Worm (Caenorhabditis elegans) whole organism, L1 larva: ENCODE measurements around the gene C01G6.3.

ENCODE experiments used
- C04F5.9 ChIP-seq: sonication (generic microtip); optimal IDR thresholded peaks from 2 replicates; lab custom pipeline; 2016; ENCODE audit warnings: missing genetic modification characterization, missing compliant biosample characterization
- C16A3.4 ChIP-seq: fragments of 150-350 bp; optimal IDR thresholded peaks from 2 replicates; lab custom pipeline; 2014; ENCODE audit warnings: missing biosample characterization, missing genetic modification characterization
- F16B12.6 ChIP-seq: fragments of 150-350 bp; optimal IDR thresholded peaks from 2 replicates; lab custom pipeline; 2014; ENCODE audit warnings: missing biosample characterization, missing genetic modification characterization
- aly-2 ChIP-seq: fragments of 150-350 bp; optimal IDR thresholded peaks from 2 replicates; lab custom pipeline; 2014; ENCODE audit warnings: missing biosample characterization, missing genetic modification characterization
- blmp-1 ChIP-seq: fragments of 150-350 bp; optimal IDR thresholded peaks from 2 replicates; lab custom pipeline; 2014; ENCODE audit warnings: missing biosample characterization, missing genetic modification characterization
- ceh-63 ChIP-seq: fragments of 200-800 bp; sonication (Bioruptor generic); optimal IDR thresholded peaks from 2 replicates; lab custom pipeline; 2018; ENCODE audit warnings: mild to moderate bottlenecking, missing genetic modification characterization, missing compliant biosample characterization
- ceh-88 ChIP-seq: fragments of 200-800 bp; sonication (Bioruptor generic); IDR thresholded peaks from 2 replicates; pipeline ENCODE4 v1.3.6; 2022; ENCODE audit warnings: missing genetic modification characterization, missing compliant biosample characterization
- ceh-90 ChIP-seq: sonication (generic microtip); optimal IDR thresholded peaks from 2 replicates; lab custom pipeline; 2016; ENCODE audit warnings: missing genetic modification characterization, missing compliant biosample characterization
- ces-1 ChIP-seq: fragments of 150-350 bp; optimal IDR thresholded peaks from 2 replicates; lab custom pipeline; 2014; ENCODE audit warnings: missing biosample characterization, missing genetic modification reagents, missing genetic modification characterization
- dpl-1 ChIP-seq, 3 experiments: fragments of 150-350 bp in 2 of 3; sonication (generic microtip) in 1 of 3; optimal IDR thresholded peaks; 2 replicates each; lab custom pipeline; 2014 to 2017; ENCODE audit warnings: missing biosample characterization in 3 of 3, missing genetic modification characterization in 3 of 3, missing genetic modification reagents in 3 of 3
- dsc-1 ChIP-seq: sonication (generic microtip); optimal IDR thresholded peaks from 2 replicates; lab custom pipeline; 2016; ENCODE audit warnings: mild to moderate bottlenecking, missing genetic modification characterization, missing compliant biosample characterization
- efl-3 ChIP-seq: fragments of 200-800 bp; sonication (Bioruptor generic); optimal IDR thresholded peaks from 2 replicates; lab custom pipeline; 2018; ENCODE audit warnings: mild to moderate bottlenecking, missing genetic modification characterization, missing compliant biosample characterization
- elt-2 ChIP-seq: sonication (generic microtip); optimal IDR thresholded peaks from 2 replicates; lab custom pipeline; 2016; ENCODE audit warnings: missing genetic modification characterization, mild to moderate bottlenecking, inconsistent platforms, missing compliant biosample characterization, missing genetic modification reagents
- ets-5 ChIP-seq: fragments of 200-800 bp; sonication (Bioruptor generic); IDR thresholded peaks from 2 replicates; pipeline ENCODE4 v1.3.6; 2022; ENCODE audit warnings: missing genetic modification characterization, missing compliant biosample characterization
- fkh-8 ChIP-seq: sonication (generic microtip); optimal IDR thresholded peaks from 2 replicates; lab custom pipeline; 2016; ENCODE audit warnings: mild to moderate bottlenecking, missing genetic modification characterization, missing compliant biosample characterization
- fos-1 ChIP-seq: fragments of 150-350 bp; optimal IDR thresholded peaks from 2 replicates; lab custom pipeline; 2014; ENCODE audit warnings: missing biosample characterization, missing genetic modification characterization
- hlh-17 ChIP-seq: fragments of 200-800 bp; sonication (Bioruptor generic); optimal IDR thresholded peaks from 2 replicates; lab custom pipeline; 2018; ENCODE audit warnings: missing genetic modification characterization, mild to moderate bottlenecking, missing compliant biosample characterization, moderate library complexity, borderline replicate concordance
- hlh-4 ChIP-seq: sonication (generic microtip); optimal IDR thresholded peaks from 2 replicates; lab custom pipeline; 2016; ENCODE audit warnings: mild to moderate bottlenecking, missing genetic modification characterization, missing compliant biosample characterization
- hpl-2 ChIP-seq: fragments of 150-350 bp; optimal IDR thresholded peaks from 2 replicates; lab custom pipeline; 2014; ENCODE audit warnings: missing biosample characterization, missing genetic modification reagents, missing genetic modification characterization
- isw-1 ChIP-seq: fragments of 200-800 bp; sonication (Bioruptor generic); IDR thresholded peaks from 2 replicates; pipeline ENCODE4 v1.3.6; 2022; ENCODE audit warnings: missing genetic modification characterization, missing compliant biosample characterization
- lin-14 ChIP-seq: fragments of 200-800 bp; sonication (Bioruptor generic); optimal IDR thresholded peaks from 2 replicates; lab custom pipeline; 2018; ENCODE audit warnings: mild to moderate bottlenecking, missing genetic modification characterization, moderate library complexity, missing compliant biosample characterization
- lin-15B ChIP-seq: fragments of 150-350 bp; sonication (generic microtip); optimal IDR thresholded peaks from 3 replicates; lab custom pipeline; 2014; ENCODE audit warnings: missing biosample characterization, missing genetic modification characterization
- lin-35 ChIP-seq, 2 experiments: fragments of 150-350 bp; optimal IDR thresholded peaks; 2 replicates each; lab custom pipeline; 2014; ENCODE audit warnings: missing biosample characterization in 2 of 2, missing genetic modification characterization in 2 of 2, missing genetic modification reagents in 2 of 2
- lin-39 ChIP-seq: fragments of 150-350 bp; optimal IDR thresholded peaks from 2 replicates; lab custom pipeline; 2014; ENCODE audit warnings: missing biosample characterization, missing genetic modification reagents, missing genetic modification characterization
- lir-3 ChIP-seq: sonication (generic microtip); optimal IDR thresholded peaks from 2 replicates; lab custom pipeline; 2016; ENCODE audit warnings: mild to moderate bottlenecking, missing genetic modification characterization, moderate library complexity, missing compliant biosample characterization; ENCODE audit not compliant: poor library complexity
- lsy-2 ChIP-seq, 2 experiments: fragments of 150-350 bp; optimal IDR thresholded peaks; 2 replicates each; lab custom pipeline; 2014; ENCODE audit warnings: missing biosample characterization in 2 of 2, missing genetic modification characterization in 2 of 2
- mab-9 ChIP-seq: fragments of 200-800 bp; sonication (Bioruptor generic); IDR thresholded peaks from 2 replicates; pipeline ENCODE4 v1.3.6; 2022; ENCODE audit warnings: missing genetic modification reagents, missing genetic modification characterization, missing compliant biosample characterization
- mdl-1 ChIP-seq, 2 experiments: fragments of 150-350 bp; optimal IDR thresholded peaks; 2 replicates each; lab custom pipeline; 2014 to 2017; ENCODE audit warnings: missing biosample characterization in 2 of 2, missing genetic modification characterization in 2 of 2, inconsistent platforms in 1 of 2
- mep-1 ChIP-seq: fragments of 150-350 bp; optimal IDR thresholded peaks from 2 replicates; lab custom pipeline; 2014; ENCODE audit warnings: missing biosample characterization, missing genetic modification characterization
- nhr-19 ChIP-seq: fragments of 200-800 bp; sonication (Bioruptor generic); conservative IDR thresholded peaks from 2 replicates; pipeline ENCODE4 v1.3.6; 2022; ENCODE audit warnings: missing genetic modification characterization, missing compliant biosample characterization
- nhr-237 ChIP-seq: fragments of 150-350 bp; optimal IDR thresholded peaks from 2 replicates; lab custom pipeline; 2014; ENCODE audit warnings: missing biosample characterization, missing genetic modification characterization
- nhr-47 ChIP-seq: sonication (generic microtip); optimal IDR thresholded peaks from 2 replicates; lab custom pipeline; 2016; ENCODE audit warnings: mild to moderate bottlenecking, missing genetic modification characterization, moderate library complexity, missing compliant biosample characterization
- nhr-71 ChIP-seq: sonication (generic microtip); optimal IDR thresholded peaks from 2 replicates; lab custom pipeline; 2016; ENCODE audit warnings: mild to moderate bottlenecking, missing genetic modification characterization, moderate library complexity, missing compliant biosample characterization
- nhr-77 ChIP-seq: fragments of 150-350 bp; optimal IDR thresholded peaks from 2 replicates; lab custom pipeline; 2014; ENCODE audit warnings: missing biosample characterization, missing genetic modification characterization
- nhr-84 ChIP-seq: sonication (generic microtip); optimal IDR thresholded peaks from 2 replicates; lab custom pipeline; 2017; ENCODE audit warnings: missing biosample characterization, missing genetic modification characterization
- nhr-90 ChIP-seq: sonication (generic microtip); optimal IDR thresholded peaks from 2 replicates; lab custom pipeline; 2016; ENCODE audit warnings: mild to moderate bottlenecking, missing genetic modification characterization, missing compliant biosample characterization; ENCODE audit not compliant: poor library complexity
- pag-3 ChIP-seq: sonication (generic microtip); optimal IDR thresholded peaks from 2 replicates; lab custom pipeline; 2017; ENCODE audit warnings: missing genetic modification characterization, mild to moderate bottlenecking, missing compliant biosample characterization, antibody characterized with exemption, borderline replicate concordance; ENCODE audit not compliant: insufficient read depth
- pax-3 ChIP-seq: fragments of 200-800 bp; sonication (Bioruptor generic); optimal IDR thresholded peaks from 2 replicates; lab custom pipeline; 2018; ENCODE audit warnings: mild to moderate bottlenecking, missing genetic modification characterization, moderate library complexity, missing compliant biosample characterization
- rnt-1 ChIP-seq: sonication (generic microtip); optimal IDR thresholded peaks from 2 replicates; lab custom pipeline; 2016; ENCODE audit warnings: mild to moderate bottlenecking, missing genetic modification characterization, moderate library complexity, missing compliant biosample characterization
- skn-1 ChIP-seq: fragments of 150-350 bp; optimal IDR thresholded peaks from 2 replicates; lab custom pipeline; 2014; ENCODE audit warnings: missing biosample characterization, missing genetic modification characterization
- snpc-4 ChIP-seq: fragments of 150-350 bp; optimal IDR thresholded peaks from 2 replicates; lab custom pipeline; 2014; ENCODE audit warnings: missing biosample characterization, missing genetic modification characterization
- snu-23 ChIP-seq: sonication (generic microtip); optimal IDR thresholded peaks from 2 replicates; lab custom pipeline; 2016; ENCODE audit warnings: missing genetic modification characterization, missing compliant biosample characterization
- tbx-2 ChIP-seq: sonication (generic microtip); optimal IDR thresholded peaks from 2 replicates; lab custom pipeline; 2016; ENCODE audit warnings: missing genetic modification characterization, missing compliant biosample characterization
- tlp-1 ChIP-seq: fragments of 150-350 bp; optimal IDR thresholded peaks from 2 replicates; lab custom pipeline; 2014; ENCODE audit warnings: missing biosample characterization, missing genetic modification characterization
- unc-130 ChIP-seq: fragments of 150-350 bp; optimal IDR thresholded peaks from 2 replicates; lab custom pipeline; 2017; ENCODE audit warnings: missing biosample characterization, missing genetic modification characterization, inconsistent platforms
- unc-86 ChIP-seq: sonication (generic microtip); optimal IDR thresholded peaks from 2 replicates; lab custom pipeline; 2016; ENCODE audit warnings: missing genetic modification characterization, missing compliant biosample characterization
- vab-15 ChIP-seq: sonication (generic microtip); optimal IDR thresholded peaks from 2 replicates; lab custom pipeline; 2017; ENCODE audit warnings: missing genotype, mild to moderate bottlenecking, missing genetic modification characterization, missing compliant biosample characterization
- xbp-1 ChIP-seq: sonication (generic microtip); optimal IDR thresholded peaks from 2 replicates; lab custom pipeline; 2016; ENCODE audit warnings: missing genetic modification characterization, missing compliant biosample characterization
- zag-1 ChIP-seq: fragments of 150-350 bp; optimal IDR thresholded peaks from 2 replicates; lab custom pipeline; 2014; ENCODE audit warnings: missing biosample characterization, missing genetic modification characterization
- zip-4 ChIP-seq: fragments of 200-800 bp; sonication (Bioruptor generic); optimal IDR thresholded peaks from 2 replicates; lab custom pipeline; 2018; ENCODE audit warnings: mild to moderate bottlenecking, missing genetic modification characterization, moderate library complexity, missing compliant biosample characterization
- ztf-11 ChIP-seq, 2 experiments: sonication (generic microtip); optimal IDR thresholded peaks; 2 replicates each; lab custom pipeline; 2016 to 2017; ENCODE audit warnings: missing genetic modification characterization in 2 of 2, missing biosample characterization in 1 of 2, missing compliant biosample characterization in 1 of 2
- ztf-4 ChIP-seq: fragments of 150-350 bp; optimal IDR thresholded peaks from 2 replicates; lab custom pipeline; 2014; ENCODE audit warnings: missing biosample characterization, missing genetic modification characterization

C01G6.3 gene

ce11 chrII:9264689-9265278, 4.9 kb upstream of the C01G6.3 start:
- TF ChIP-seq nhr-84 (tag; lab: Kevin White, UChicago), result no peak
- TF ChIP-seq nhr-47 (tag; lab: Kevin White, UChicago), result peak; percentile 6
- TF ChIP-seq C16A3.4, result no peak
- TF ChIP-seq zag-1, result no peak
- no peak for TF ChIP-seq lin-15B (tag; lab: Kevin White, UChicago)
- TF ChIP-seq snu-23 (GFP tag; lab: Kevin White, UChicago), result peak; percentile 51
- no peak for TF ChIP-seq elt-2 (tag; lab: Kevin White, UChicago)
- no peak for TF ChIP-seq nhr-90 (tag; lab: Kevin White, UChicago)
- TF ChIP-seq mdl-1 (tag; optimal IDR thresholded peaks at IDR 0.05; lab: Kevin White, UChicago), result no peak
- TF ChIP-seq skn-1 (tag; lab: Kevin White, UChicago), result no peak
- no peak for TF ChIP-seq F16B12.6
- peak; percentile 43; the same call in 1 of the 2 replicates for TF ChIP-seq mab-9 (GFP tag; lab: Robert Waterston, UW)
- TF ChIP-seq pag-3, result peak; percentile 68
- no peak for TF ChIP-seq ces-1
- peak in 1 of 2 experiments; percentile 21 for TF ChIP-seq lin-35 (GFP tag; optimal IDR thresholded peaks at IDR 0.05; lab: Kevin White, UChicago)
- no peak for TF ChIP-seq ztf-4 (tag; lab: Kevin White, UChicago)
- TF ChIP-seq pax-3 (tag; lab: Kevin White, UChicago), result no peak
- TF ChIP-seq vab-15 (tag; lab: Kevin White, UChicago), result no peak
- TF ChIP-seq hpl-2 (GFP tag; lab: Kevin White, UChicago), result no peak
- TF ChIP-seq lin-14, result peak; percentile 84
- no peak for TF ChIP-seq lir-3 (tag; lab: Kevin White, UChicago)
- peak; percentile 70 for TF ChIP-seq nhr-71 (tag; lab: Kevin White, UChicago)
- TF ChIP-seq ceh-90 (tag; lab: Kevin White, UChicago), result no peak
- TF ChIP-seq tlp-1 (tag; lab: Kevin White, UChicago), result no peak
- no peak for TF ChIP-seq hlh-17 (GFP tag; lab: Kevin White, UChicago)
- TF ChIP-seq isw-1 (GFP tag; lab: Robert Waterston, UW), result no peak
- TF ChIP-seq zip-4, result no peak
- peak; percentile 39 for TF ChIP-seq fkh-8 (tag; lab: Kevin White, UChicago)
- no peak for TF ChIP-seq hlh-4
- TF ChIP-seq unc-86, result no peak
- TF ChIP-seq ceh-63, result no peak
- TF ChIP-seq blmp-1 (tag; lab: Kevin White, UChicago), result no peak
- TF ChIP-seq tbx-2 (tag; lab: Kevin White, UChicago), result peak; percentile 50
- TF ChIP-seq nhr-237 (tag; lab: Kevin White, UChicago), result no peak
- no peak for TF ChIP-seq C04F5.9 (tag; lab: Kevin White, UChicago)
- TF ChIP-seq unc-130 (tag; lab: Kevin White, UChicago), result peak; percentile 20
- no peak for TF ChIP-seq efl-3 (GFP tag; lab: Kevin White, UChicago)
- TF ChIP-seq xbp-1, result no peak
- TF ChIP-seq rnt-1 (tag; lab: Kevin White, UChicago), result peak; percentile 62
- no peak for TF ChIP-seq ceh-88
- no peak for TF ChIP-seq aly-2 (tag; lab: Kevin White, UChicago)
- TF ChIP-seq nhr-19 (GFP tag; lab: Robert Waterston, UW), result 0 out of 2 replicates have a peak, but pooled peaks have one; percentile 32
- TF ChIP-seq lsy-2 (tag; optimal IDR thresholded peaks at IDR 0.05; lab: Kevin White, UChicago), result peak in 1 of 2 experiments; percentile 46
- no peak for TF ChIP-seq ztf-11 (tag; optimal IDR thresholded peaks at IDR 0.05; lab: Kevin White, UChicago)
- TF ChIP-seq nhr-77, result no peak
- no peak for TF ChIP-seq snpc-4 (tag; lab: Kevin White, UChicago)
- TF ChIP-seq ets-5 (GFP tag; lab: Robert Waterston, UW), result no peak
- no peak for TF ChIP-seq lin-39 (tag; lab: Kevin White, UChicago)
- TF ChIP-seq dsc-1 (tag; lab: Kevin White, UChicago), result peak; percentile 94
- TF ChIP-seq mep-1 (tag; lab: Kevin White, UChicago), result peak; percentile 16
- TF ChIP-seq dpl-1 (GFP tag; optimal IDR thresholded peaks at IDR 0.05; lab: Kevin White, UChicago), result no peak
- TF ChIP-seq fos-1 (tag; lab: Kevin White, UChicago), result no peak
